Fruit fly (Drosophila melanogaster) whole organism, embryonic: ENCODE data around the gene FASN2.

ENCODE experiments used
- Aef1 ChIP-seq: fragments of 200-800 bp; sonication (Bioruptor generic); IDR thresholded peaks from 3 replicates; pipeline ENCODE4 v1.3.6; 2022; ENCODE audit warnings: missing biosample characterization, missing genetic modification characterization
- Atf6 ChIP-seq: fragments of 200-800 bp; sonication (Bioruptor generic); IDR thresholded peaks from 2 replicates; pipeline ENCODE4 v1.3.6; 2022; ENCODE audit warnings: missing biosample characterization, missing genetic modification characterization
- B-H2 ChIP-seq: fragments of 200-800 bp; sonication (Bioruptor generic); optimal IDR thresholded peaks from 2 replicates; lab custom pipeline; 2018; ENCODE audit warnings: missing biosample characterization, mild to moderate bottlenecking, missing genetic modification characterization
- BtbVII ChIP-seq: fragments of 200-800 bp; sonication (Bioruptor generic); optimal IDR thresholded peaks from 3 replicates; lab custom pipeline; 2017; ENCODE audit warnings: missing biosample characterization, mild to moderate bottlenecking, missing genetic modification characterization
- CG10366 ChIP-seq: fragments of 200-800 bp; sonication (Bioruptor generic); IDR thresholded peaks from 2 replicates; pipeline ENCODE4 v1.3.6; 2022; ENCODE audit warnings: missing biosample characterization, missing genetic modification characterization
- CG15601 ChIP-seq: fragments of 200-800 bp; sonication (Bioruptor generic); optimal IDR thresholded peaks from 3 replicates; lab custom pipeline; 2019; ENCODE audit warnings: missing biosample characterization, mild to moderate bottlenecking, missing genetic modification characterization, moderate library complexity
- CG1603 ChIP-seq: fragments of 200-800 bp; sonication (Bioruptor generic); optimal IDR thresholded peaks from 2 replicates; lab custom pipeline; 2019; ENCODE audit warnings: missing biosample characterization, mild to moderate bottlenecking, missing genetic modification characterization, moderate library complexity
- CG16863 ChIP-seq: fragments of 200-800 bp; sonication (Bioruptor generic); optimal IDR thresholded peaks from 3 replicates; lab custom pipeline; 2016; ENCODE audit warnings: missing biosample characterization, missing genetic modification characterization
- CG17186 ChIP-seq: fragments of 200-800 bp; sonication (Bioruptor generic); optimal IDR thresholded peaks from 3 replicates; lab custom pipeline; 2017; ENCODE audit warnings: missing biosample characterization, missing genetic modification reagents, missing genetic modification characterization
- CG17328 ChIP-seq: fragments of 200-800 bp; sonication (Bioruptor generic); IDR thresholded peaks from 2 replicates; pipeline ENCODE4 v1.3.6; 2022; ENCODE audit warnings: missing biosample characterization, missing genetic modification characterization
- CG31224 ChIP-seq: fragments of 200-800 bp; sonication (Bioruptor generic); IDR thresholded peaks from 2 replicates; pipeline ENCODE4 v1.3.6; 2022; ENCODE audit warnings: missing biosample characterization, missing genetic modification characterization
- CG31365 ChIP-seq: fragments of 200-800 bp; sonication (Bioruptor generic); optimal IDR thresholded peaks from 2 replicates; lab custom pipeline; 2018; ENCODE audit warnings: missing biosample characterization, mild to moderate bottlenecking, missing genetic modification characterization
- CG31441 ChIP-seq: fragments of 200-800 bp; sonication (Bioruptor generic); IDR thresholded peaks from 2 replicates; pipeline ENCODE4 v1.3.6; 2022; ENCODE audit warnings: missing biosample characterization, missing genetic modification characterization
- CG3847 ChIP-seq: fragments of 200-800 bp; sonication (Bioruptor generic); IDR thresholded peaks from 2 replicates; pipeline ENCODE4 v1.3.6; 2022; ENCODE audit warnings: missing biosample characterization, missing genetic modification characterization
- CG6854 ChIP-seq: fragments of 200-800 bp; sonication (Bioruptor generic); optimal IDR thresholded peaks from 3 replicates; lab custom pipeline; 2017; ENCODE audit warnings: missing biosample characterization, mild to moderate bottlenecking, missing genetic modification characterization
- CG7556 ChIP-seq: fragments of 200-800 bp; sonication (Bioruptor generic); optimal IDR thresholded peaks from 2 replicates; lab custom pipeline; 2017; ENCODE audit warnings: missing biosample characterization, mild to moderate bottlenecking, missing genetic modification characterization
- CG8924 ChIP-seq: fragments of 200-800 bp; optimal IDR thresholded peaks from 3 replicates; lab custom pipeline; 2019; ENCODE audit warnings: missing biosample characterization, mild to moderate bottlenecking, missing genetic modification characterization, moderate library complexity
- CG9609 ChIP-seq: fragments of 200-800 bp; sonication (Bioruptor generic); optimal IDR thresholded peaks from 3 replicates; lab custom pipeline; 2016; ENCODE audit warnings: missing biosample characterization, missing genetic modification characterization
- CG9797 ChIP-seq: fragments of 200-800 bp; sonication (Bioruptor generic); optimal IDR thresholded peaks from 3 replicates; lab custom pipeline; 2018; ENCODE audit warnings: missing biosample characterization, mild to moderate bottlenecking, missing genetic modification characterization
- CoRest ChIP-seq: fragments of 200-800 bp; sonication (Bioruptor generic); optimal IDR thresholded peaks from 3 replicates; lab custom pipeline; 2018; ENCODE audit warnings: missing biosample characterization, mild to moderate bottlenecking, missing genetic modification characterization, moderate library complexity
- Dad ChIP-seq: fragments of 200-800 bp; sonication (Bioruptor generic); optimal IDR thresholded peaks from 3 replicates; lab custom pipeline; 2016; ENCODE audit warnings: missing biosample characterization, missing genetic modification characterization
- Dbx ChIP-seq: fragments of 200-800 bp; sonication (Bioruptor generic); IDR thresholded peaks from 3 replicates; pipeline ENCODE4 v1.3.6; 2022; ENCODE audit warnings: missing biosample characterization, missing genetic modification characterization
- Dp ChIP-seq: fragments of 200-800 bp; sonication (Bioruptor generic); optimal IDR thresholded peaks from 2 replicates; lab custom pipeline; 2018; ENCODE audit warnings: missing biosample characterization, mild to moderate bottlenecking, missing genetic modification characterization, moderate library complexity
- ERR ChIP-seq: fragments of 200-800 bp; sonication (Bioruptor generic); optimal IDR thresholded peaks from 2 replicates; lab custom pipeline; 2016; ENCODE audit warnings: missing biosample characterization, missing genetic modification characterization
- H15 ChIP-seq: fragments of 200-800 bp; sonication (Bioruptor generic); IDR thresholded peaks from 3 replicates; pipeline ENCODE4 v1.3.6; 2022; ENCODE audit warnings: missing biosample characterization, missing genetic modification characterization
- H2.0 ChIP-seq: fragments of 200-800 bp; sonication (Bioruptor generic); IDR thresholded peaks from 2 replicates; pipeline ENCODE4 v1.3.6; 2022; ENCODE audit warnings: missing biosample characterization, missing genetic modification characterization
- HLH3B ChIP-seq: fragments of 200-800 bp; sonication (Bioruptor generic); IDR thresholded peaks from 2 replicates; pipeline ENCODE4 v1.3.6; 2022; ENCODE audit warnings: missing biosample characterization, missing genetic modification characterization
- Hr39 ChIP-seq: fragments of >200 bp; optimal IDR thresholded peaks from 2 replicates; lab custom pipeline; 2017
- MBD-R2 ChIP-seq: fragments of 200-800 bp; sonication (Bioruptor generic); IDR thresholded peaks from 2 replicates; pipeline ENCODE4 v1.3.6; 2022; ENCODE audit warnings: missing biosample characterization, missing genetic modification characterization
- NC2α ChIP-seq: fragments of 200-800 bp; sonication (Bioruptor generic); optimal IDR thresholded peaks from 2 replicates; lab custom pipeline; 2016; ENCODE audit warnings: missing biosample characterization, missing genetic modification characterization
- Oaz ChIP-seq: fragments of 200-800 bp; sonication (Bioruptor generic); IDR thresholded peaks from 2 replicates; pipeline ENCODE4 v1.3.6; 2022; ENCODE audit warnings: missing biosample characterization, missing genetic modification characterization
- Scr ChIP-seq: fragments of 200-800 bp; sonication (Bioruptor generic); IDR thresholded peaks from 2 replicates; pipeline ENCODE4 v1.3.6; 2022; ENCODE audit warnings: missing biosample characterization, missing genetic modification characterization; ENCODE audit not compliant: partially characterized antibody
- Taf1 ChIP-seq: fragments of 200-800 bp; sonication (Bioruptor generic); IDR thresholded peaks from 2 replicates; pipeline ENCODE4 v1.3.6; 2022; ENCODE audit warnings: missing biosample characterization, missing genetic modification characterization
- aop ChIP-seq: fragments of 200-800 bp; sonication (Bioruptor generic); IDR thresholded peaks from 2 replicates; pipeline ENCODE4 v1.3.6; 2022; ENCODE audit warnings: missing biosample characterization, missing genetic modification characterization
- cad ChIP-seq: fragments of >200 bp; optimal IDR thresholded peaks from 2 replicates; lab custom pipeline; 2017; ENCODE audit warnings: missing biosample characterization, missing genetic modification characterization
- ci ChIP-seq: fragments of 200-800 bp; sonication (Bioruptor generic); IDR thresholded peaks from 3 replicates; pipeline ENCODE4 v1.3.6; 2022; ENCODE audit warnings: missing biosample characterization, missing genetic modification characterization
- dmrt99B ChIP-seq: fragments of 200-800 bp; sonication (Bioruptor generic); optimal IDR thresholded peaks from 2 replicates; lab custom pipeline; 2018; ENCODE audit warnings: missing biosample characterization, mild to moderate bottlenecking, missing genetic modification characterization, moderate library complexity
- dysf ChIP-seq: fragments of 200-800 bp; sonication (Bioruptor generic); IDR thresholded peaks from 3 replicates; pipeline ENCODE4 v1.3.6; 2022; ENCODE audit warnings: missing biosample characterization, missing genetic modification characterization
- emc ChIP-seq: fragments of 200-800 bp; sonication (Bioruptor generic); optimal IDR thresholded peaks from 2 replicates; lab custom pipeline; 2016; ENCODE audit warnings: missing biosample characterization, missing genetic modification characterization
- en ChIP-seq: fragments of 200-800 bp; sonication (Bioruptor generic); optimal IDR thresholded peaks from 2 replicates; lab custom pipeline; 2016; ENCODE audit warnings: missing biosample characterization, missing genetic modification characterization
- ewg ChIP-seq: fragments of 200-800 bp; sonication (Bioruptor generic); optimal IDR thresholded peaks from 3 replicates; lab custom pipeline; 2017; ENCODE audit warnings: mild to moderate bottlenecking, missing biosample characterization, missing genetic modification reagents, missing genetic modification characterization
- gcm ChIP-seq: fragments of 200-800 bp; sonication (Bioruptor generic); optimal IDR thresholded peaks from 2 replicates; lab custom pipeline; 2019; ENCODE audit warnings: missing biosample characterization, mild to moderate bottlenecking, missing genetic modification characterization, moderate library complexity
- jigr1 ChIP-seq: fragments of 200-800 bp; sonication (Bioruptor generic); IDR thresholded peaks from 3 replicates; pipeline ENCODE4 v1.3.6; 2022; ENCODE audit warnings: missing biosample characterization, missing genetic modification characterization
- kni ChIP-seq: fragments of 200-800 bp; sonication (Bioruptor generic); optimal IDR thresholded peaks from 3 replicates; lab custom pipeline; 2017; ENCODE audit warnings: mild to moderate bottlenecking, missing biosample characterization, missing genetic modification reagents, missing genetic modification characterization
- mam ChIP-seq: fragments of 200-800 bp; sonication (Bioruptor generic); optimal IDR thresholded peaks from 3 replicates; lab custom pipeline; 2016; ENCODE audit warnings: missing biosample characterization, missing genetic modification characterization
- ranshi ChIP-seq: fragments of 200-800 bp; sonication (Bioruptor generic); IDR thresholded peaks from 2 replicates; pipeline ENCODE4 v1.3.6; 2022; ENCODE audit warnings: missing biosample characterization, missing genetic modification characterization
- sens ChIP-seq: fragments of 200-800 bp; sonication (Bioruptor generic); peaks from one replicate; lab custom pipeline; 2016; ENCODE audit warnings: missing biosample characterization, missing genetic modification characterization
- sug ChIP-seq: fragments of 200-800 bp; optimal IDR thresholded peaks from 2 replicates; lab custom pipeline; 2019; ENCODE audit warnings: missing biosample characterization, mild to moderate bottlenecking, missing genetic modification characterization, moderate library complexity
- tup ChIP-seq: fragments of 200-800 bp; sonication (Bioruptor generic); optimal IDR thresholded peaks from 2 replicates; lab custom pipeline; 2016; ENCODE audit warnings: missing biosample characterization, mild to moderate bottlenecking, missing genetic modification characterization, moderate library complexity
- tx ChIP-seq: fragments of 200-800 bp; sonication (Bioruptor generic); optimal IDR thresholded peaks from 2 replicates; lab custom pipeline; 2016; ENCODE audit warnings: missing biosample characterization, missing genetic modification characterization
- unc-4 ChIP-seq: fragments of 200-800 bp; sonication (Bioruptor generic); IDR thresholded peaks from 2 replicates; pipeline ENCODE4 v1.3.6; 2022; ENCODE audit warnings: missing biosample characterization, missing genetic modification characterization; ENCODE audit not compliant: partially characterized antibody
- usp ChIP-seq: fragments of >200 bp; optimal IDR thresholded peaks from 2 replicates; lab custom pipeline; 2017; ENCODE audit warnings: missing biosample characterization, missing genetic modification characterization

FASN2 gene

dm6 chr2L:3086290-3086876, 42.6 kb downstream of the FASN2 start (continued):
- TF ChIP-seq ewg (GFP tag; lab: Kevin White, UChicago) (peak; percentile 31), Aef1 (GFP tag; lab: Robert Waterston, UW) (peak; percentile 68), ranshi (peak; percentile 70), emc (GFP tag; lab: Kevin White, UChicago) (peak; percentile 8), en (GFP tag; lab: Kevin White, UChicago) (no peak), Scr (GFP tag; lab: Robert Waterston, UW) (no peak), ERR (GFP tag; lab: Kevin White, UChicago) (no peak), dmrt99B (tag; lab: Kevin White, UChicago) (peak; percentile 82), cad (GFP tag; lab: Kevin White, UChicago) (no peak), Taf1 (GFP tag; lab: Robert Waterston, UW) (peak; percentile 62), CG7556 (GFP tag; lab: Kevin White, UChicago) (peak; percentile 78), B-H2 (GFP tag; lab: Kevin White, UChicago) (no peak), CG15601 (tag; lab: Kevin White, UChicago) (no peak), sens (peak; percentile 91), Dbx (peak; percentile 79), jigr1 (GFP tag; lab: Robert Waterston, UW) (no peak), gcm (peak; percentile 53), tx (GFP tag; lab: Kevin White, UChicago) (peak; percentile 18), Hr39 (lab: Kevin White, UChicago) (no peak), CoRest (tag; lab: Kevin White, UChicago) (peak; percentile 77), BtbVII (GFP tag; lab: Kevin White, UChicago) (peak; percentile 53), CG9609 (GFP tag; lab: Kevin White, UChicago) (peak; percentile 6), MBD-R2 (GFP tag; lab: Robert Waterston, UW) (peak; percentile 47; the same call in 1 of the 2 replicates), unc-4 (GFP tag; lab: Robert Waterston, UW) (no peak), usp (GFP tag; lab: Kevin White, UChicago) (no peak), tup (GFP tag; lab: Kevin White, UChicago) (no peak), CG31224 (GFP tag; lab: Robert Waterston, UW) (peak; percentile 67), CG1603 (peak; percentile 15), Dp (GFP tag; lab: Kevin White, UChicago) (peak; percentile 11), CG16863 (GFP tag; lab: Kevin White, UChicago) (peak; percentile 32), Atf6 (GFP tag; lab: Robert Waterston, UW) (peak; percentile 79), H15 (peak; percentile 57; the same call in 2 of the 3 replicates), CG31365 (no peak), HLH3B (GFP tag; lab: Robert Waterston, UW) (peak; percentile 83), CG17328 (GFP tag; lab: Robert Waterston, UW) (peak; percentile 39; the same call in 1 of the 2 replicates), CG8924 (tag; lab: Kevin White, UChicago) (peak; percentile 79), CG31441 (GFP tag; lab: Robert Waterston, UW) (peak; percentile 81), CG3847 (peak; percentile 66), CG17186 (GFP tag; lab: Kevin White, UChicago) (no peak), kni (no peak), mam (GFP tag; lab: Kevin White, UChicago) (peak; percentile 65), sug (tag; lab: Kevin White, UChicago) (peak; percentile 62), Dad (GFP tag; lab: Kevin White, UChicago) (peak; percentile 9), H2.0 (GFP tag; lab: Robert Waterston, UW) (peak; percentile 67), CG6854 (GFP tag; lab: Kevin White, UChicago) (peak; percentile 67), NC2α (GFP tag; lab: Kevin White, UChicago) (no peak), dysf (GFP tag; lab: Robert Waterston, UW) (peak; percentile 81), Oaz (peak; percentile 57), CG10366 (GFP tag; lab: Robert Waterston, UW) (peak; percentile 56), ci (GFP tag; lab: Robert Waterston, UW) (0 out of 3 replicates have a peak, but pooled peaks have one; percentile 56), CG9797 (GFP tag; lab: Kevin White, UChicago) (no peak), aop (GFP tag; lab: Robert Waterston, UW) (no peak)
